Fruit fly (Drosophila melanogaster): ENCODE measurements around the gene unc80.
A peak's percentile ranks its signal among the peaks of the same experiment; 100 is the strongest.

The unc80 gene

dm6 chr3R:27636010-27636584 is 26.1 kb upstream of the unc80 start, which contains the start of the genes CG5611 and Mtl (continued):
- TF ChIP-seq CG17912 (GFP tag; optimal IDR thresholded peaks at IDR 0.05) (peak; percentile 99), CG31365 (tag; optimal IDR thresholded peaks at IDR 0.05) (peak; percentile 94), Sox100B (GFP tag; optimal IDR thresholded peaks at IDR 0.05) (peak; percentile 99), HLHmδ (GFP tag; optimal IDR thresholded peaks at IDR 0.05) (peak; percentile 26), Nf-YC (tag; optimal IDR thresholded peaks at IDR 0.05) (peak; percentile 94), CG3065 (GFP tag; optimal IDR thresholded peaks at IDR 0.05) (peak; percentile 99), fd102C (GFP tag; optimal IDR thresholded peaks at IDR 0.05) (peak; percentile 97), sd (tag; optimal IDR thresholded peaks at IDR 0.05) (peak; percentile 97), psq (GFP tag; optimal IDR thresholded peaks at IDR 0.05) (peak; percentile 99), CG7963 (GFP tag; IDR thresholded peaks at IDR 0.05; ENCODE audit: partially characterized antibody) (no peak; the same call in 2 of the 3 replicates), yki (optimal IDR thresholded peaks at IDR 0.05) (no peak), CG31388 (GFP tag; optimal IDR thresholded peaks at IDR 0.05) (peak; percentile 99), CG16863 (GFP tag; optimal IDR thresholded peaks at IDR 0.05) (peak; percentile 97), CG6272 (GFP tag; IDR thresholded peaks at IDR 0.05) (peak; percentile 100), slp2 (GFP tag; optimal IDR thresholded peaks at IDR 0.05) (peak; percentile 95), CG8944 (GFP tag; optimal IDR thresholded peaks at IDR 0.05) (peak; percentile 97), zfh1 (GFP tag; IDR thresholded peaks at IDR 0.05) (peak; percentile 100), HmgZ (tag; optimal IDR thresholded peaks at IDR 0.05) (peak; percentile 100), NK7.1 (GFP tag; optimal IDR thresholded peaks at IDR 0.05) (peak; percentile 89), CG3407 (GFP tag; optimal IDR thresholded peaks at IDR 0.05) (peak; percentile 99), CG10274 (GFP tag; optimal IDR thresholded peaks at IDR 0.05) (peak; percentile 95), Optix (GFP tag; IDR thresholded peaks at IDR 0.05) (peak; percentile 99), Aef1 (GFP tag; IDR thresholded peaks at IDR 0.05) (peak; percentile 100), CG8089 (GFP tag; optimal IDR thresholded peaks at IDR 0.05) (peak; percentile 96), pum (GFP tag; optimal IDR thresholded peaks at IDR 0.05) (peak; percentile 97), hbn (GFP tag; IDR thresholded peaks at IDR 0.05; ENCODE audit: partially characterized antibody) (peak; percentile 35; the same call in 1 of the 2 replicates), Nf-YA (GFP tag; IDR thresholded peaks at IDR 0.05) (peak; percentile 99), grau (tag; optimal IDR thresholded peaks at IDR 0.05) (peak; percentile 99), dati (GFP tag; IDR thresholded peaks at IDR 0.05) (peak; percentile 99), CG4707 (GFP tag; optimal IDR thresholded peaks at IDR 0.05) (peak; percentile 97), lbe (GFP tag; optimal IDR thresholded peaks at IDR 0.05) (peak; percentile 98), rib (GFP tag; IDR thresholded peaks at IDR 0.05) (peak; percentile 100), Hmx (GFP tag; optimal IDR thresholded peaks at IDR 0.05) (peak; percentile 97), YL-1 (GFP tag; optimal IDR thresholded peaks at IDR 0.05) (peak; percentile 99), CG30403 (GFP tag; optimal IDR thresholded peaks at IDR 0.05) (peak; percentile 100), Hsf (GFP tag; optimal IDR thresholded peaks at IDR 0.05) (peak; percentile 99), slou (GFP tag; optimal IDR thresholded peaks at IDR 0.05) (peak; percentile 100), jumu (GFP tag; optimal IDR thresholded peaks at IDR 0.05) (peak; percentile 97), HHEX (GFP tag; optimal IDR thresholded peaks at IDR 0.05) (peak; percentile 100), HLH3B (GFP tag; IDR thresholded peaks at IDR 0.05) (peak; percentile 100), Ravus (GFP tag; IDR thresholded peaks at IDR 0.05) (peak; percentile 99), CG11504 (tag; optimal IDR thresholded peaks at IDR 0.05) (peak; percentile 99), crp (GFP tag; optimal IDR thresholded peaks at IDR 0.05) (peak; percentile 26 to 80), aop (GFP tag; IDR thresholded peaks at IDR 0.05) (peak; percentile 98), CG8765 (GFP tag; IDR thresholded peaks at IDR 0.05) (peak; percentile 100), Hand (GFP tag; optimal IDR thresholded peaks at IDR 0.05) (peak; percentile 97), NfI (GFP tag; optimal IDR thresholded peaks at IDR 0.05) (peak; percentile 100), Hmr (GFP tag; optimal IDR thresholded peaks at IDR 0.05) (peak; percentile 100), CG1602 (GFP tag; optimal IDR thresholded peaks at IDR 0.05) (peak; percentile 100), ssp (GFP tag; IDR thresholded peaks at IDR 0.05) (peak; percentile 98)

Measured in whole organism, embryonic.